Fruit fly (Drosophila melanogaster) Kc167 (cell line): ENCODE data around the gene cold.

Source experiments
- Myc ChIP-seq: fragments of >200 bp; optimal IDR thresholded peaks from 2 replicates; lab custom pipeline; 2017; ENCODE audit warnings: missing external identifiers
- Sin3A ChIP-seq: fragments of >200 bp; optimal IDR thresholded peaks from 2 replicates; lab custom pipeline; 2018; ENCODE audit warnings: missing external identifiers
- h ChIP-seq: fragments of >200 bp; optimal IDR thresholded peaks from 3 replicates; lab custom pipeline; 2018; ENCODE audit warnings: missing external identifiers
- psq ChIP-seq: fragments of >200 bp; optimal IDR thresholded peaks from 2 replicates; lab custom pipeline; 2017; ENCODE audit warnings: missing external identifiers
- ttk ChIP-seq: sonication (Bioruptor generic); optimal IDR thresholded peaks from 2 replicates; lab custom pipeline; 2017; ENCODE audit warnings: missing external identifiers

dm6 chr2L:525547-526180, 48.4 kb upstream of the cold start:
- no peak for TF ChIP-seq ttk (lab: Kevin White, UChicago)
- no peak for TF ChIP-seq psq
- no peak for TF ChIP-seq Myc (lab: Kevin White, UChicago)
- no peak for TF ChIP-seq h (lab: Kevin White, UChicago)
- no peak for TF ChIP-seq Sin3A
